Fruit fly (Drosophila melanogaster) whole organism, embryonic: Measurements from ENCODE around the gene CG5823.

ENCODE experiments used
- CG13123 ChIP-seq: fragments of 200-800 bp; sonication (Bioruptor generic); optimal IDR thresholded peaks from 2 replicates; lab custom pipeline; 2016; ENCODE audit warnings: missing biosample characterization, missing genetic modification characterization
- CG6854 ChIP-seq: fragments of 200-800 bp; sonication (Bioruptor generic); optimal IDR thresholded peaks from 3 replicates; lab custom pipeline; 2017; ENCODE audit warnings: missing biosample characterization, mild to moderate bottlenecking, missing genetic modification characterization
- cad ChIP-seq: fragments of >200 bp; optimal IDR thresholded peaks from 2 replicates; lab custom pipeline; 2017; ENCODE audit warnings: missing biosample characterization, missing genetic modification characterization
- toy ChIP-seq: fragments of 200-800 bp; sonication (Bioruptor generic); IDR thresholded peaks from 2 replicates; pipeline ENCODE4 v1.3.6; 2022; ENCODE audit warnings: missing biosample characterization, missing genetic modification characterization

dm6 chr3R:17534325-17535105 is at the start of gene CG5823, which contains the start of gene P5cr-2:
- TF ChIP-seq cad (GFP tag; lab: Kevin White, UChicago) (no peak), CG13123 (GFP tag; lab: Kevin White, UChicago) (peak; percentile 81), toy (GFP tag; lab: Robert Waterston, UW) (no peak), CG6854 (GFP tag; lab: Kevin White, UChicago) (no peak)
